Worm (Caenorhabditis elegans) whole organism, mixed stage, embryonic: Measurements from ENCODE around the gene C25F9.11.

Experiments
- M03D4.4 ChIP-seq: sonication (generic microtip); optimal IDR thresholded peaks from 2 replicates; lab custom pipeline; 2017; ENCODE audit warnings: mild to moderate bottlenecking, missing genetic modification characterization, missing compliant biosample characterization
- blmp-1 ChIP-seq: fragments of 150-350 bp; optimal IDR thresholded peaks from 2 replicates; lab custom pipeline; 2014; ENCODE audit warnings: missing biosample characterization, missing genetic modification characterization
- ceh-39 ChIP-seq: fragments of 150-350 bp; optimal IDR thresholded peaks from 2 replicates; lab custom pipeline; 2014; ENCODE audit warnings: missing biosample characterization, missing genetic modification characterization
- ceh-43 ChIP-seq: fragments of 200-800 bp; sonication (Bioruptor generic); optimal IDR thresholded peaks from 2 replicates; lab custom pipeline; 2018; ENCODE audit warnings: mild to moderate bottlenecking, missing genetic modification characterization, moderate library complexity, missing compliant biosample characterization
- ceh-83 ChIP-seq: fragments of 200-800 bp; sonication (Bioruptor generic); optimal IDR thresholded peaks from 2 replicates; lab custom pipeline; 2018; ENCODE audit warnings: mild to moderate bottlenecking, missing genetic modification characterization, missing compliant biosample characterization
- ces-1 ChIP-seq: fragments of 150-350 bp; optimal IDR thresholded peaks from 2 replicates; lab custom pipeline; 2014; ENCODE audit warnings: missing biosample characterization, missing genetic modification reagents, missing genetic modification characterization
- cnd-1 ChIP-seq: fragments of 200-800 bp; sonication (Bioruptor generic); optimal IDR thresholded peaks from 2 replicates; lab custom pipeline; 2018; ENCODE audit warnings: mild to moderate bottlenecking, missing genetic modification characterization, missing compliant biosample characterization
- drap-1 ChIP-seq: fragments of 200-800 bp; sonication (Bioruptor generic); optimal IDR thresholded peaks from 3 replicates; lab custom pipeline; 2018; ENCODE audit warnings: mild to moderate bottlenecking, missing genetic modification characterization, missing compliant biosample characterization
- elt-1 ChIP-seq: sonication (generic microtip); optimal IDR thresholded peaks from 2 replicates; lab custom pipeline; 2017; ENCODE audit warnings: missing genetic modification characterization, mild to moderate bottlenecking, missing compliant biosample characterization, antibody characterized with exemption, moderate library complexity, borderline replicate concordance; ENCODE audit not compliant: insufficient read depth
- elt-3 ChIP-seq: fragments of 150-350 bp; optimal IDR thresholded peaks from 2 replicates; lab custom pipeline; 2014; ENCODE audit warnings: missing biosample characterization, missing genetic modification characterization
- flh-1 ChIP-seq: fragments of 200-800 bp; sonication (Bioruptor generic); optimal IDR thresholded peaks from 2 replicates; lab custom pipeline; 2018; ENCODE audit warnings: mild to moderate bottlenecking, missing genetic modification characterization, moderate library complexity, missing compliant biosample characterization
- ham-2 ChIP-seq: fragments of 200-800 bp; sonication (Bioruptor generic); optimal IDR thresholded peaks from 2 replicates; lab custom pipeline; 2018; ENCODE audit warnings: mild to moderate bottlenecking, missing genetic modification characterization, missing compliant biosample characterization
- hlh-1 ChIP-seq: fragments of 150-350 bp; optimal IDR thresholded peaks from 2 replicates; lab custom pipeline; 2014; ENCODE audit warnings: missing biosample characterization, missing genetic modification reagents, missing genetic modification characterization
- lin-13 ChIP-seq: fragments of 150-350 bp; optimal IDR thresholded peaks from 2 replicates; lab custom pipeline; 2014; ENCODE audit warnings: missing biosample characterization, missing genetic modification characterization
- lin-32 ChIP-seq: fragments of 200-800 bp; sonication (Bioruptor generic); optimal IDR thresholded peaks from 2 replicates; lab custom pipeline; 2018; ENCODE audit warnings: mild to moderate bottlenecking, missing genetic modification characterization, missing compliant biosample characterization
- lsy-2 ChIP-seq: fragments of 150-350 bp; optimal IDR thresholded peaks from 2 replicates; lab custom pipeline; 2014; ENCODE audit warnings: missing biosample characterization, missing genetic modification characterization
- mab-5 ChIP-seq: fragments of 150-350 bp; optimal IDR thresholded peaks from 2 replicates; lab custom pipeline; 2014; ENCODE audit warnings: missing biosample characterization, missing genetic modification characterization
- mep-1 ChIP-seq: fragments of 150-350 bp; optimal IDR thresholded peaks from 2 replicates; lab custom pipeline; 2017; ENCODE audit warnings: missing biosample characterization, missing genetic modification reagents, missing genetic modification characterization, inconsistent platforms
- nhr-12 ChIP-seq: fragments of 150-350 bp; optimal IDR thresholded peaks from 2 replicates; lab custom pipeline; 2014; ENCODE audit warnings: missing biosample characterization, missing genetic modification characterization
- nhr-2 ChIP-seq: fragments of 150-350 bp; optimal IDR thresholded peaks from 2 replicates; lab custom pipeline; 2014; ENCODE audit warnings: missing biosample characterization, missing genetic modification characterization
- nhr-237 ChIP-seq: fragments of 150-350 bp; optimal IDR thresholded peaks from 2 replicates; lab custom pipeline; 2014; ENCODE audit warnings: missing biosample characterization, missing genetic modification characterization
- nhr-28 ChIP-seq: fragments of 150-350 bp; optimal IDR thresholded peaks from 2 replicates; lab custom pipeline; 2014; ENCODE audit warnings: missing biosample characterization, missing genetic modification characterization
- nhr-76 ChIP-seq: sonication (generic microtip); optimal IDR thresholded peaks from 2 replicates; lab custom pipeline; 2017; ENCODE audit warnings: missing biosample characterization, missing genetic modification characterization
- pha-4 ChIP-seq: fragments of 150-350 bp; optimal IDR thresholded peaks from 2 replicates; lab custom pipeline; 2018; ENCODE audit warnings: missing biosample characterization, missing genetic modification reagents, missing genetic modification characterization
- snpc-4 ChIP-seq: fragments of 150-350 bp; optimal IDR thresholded peaks from 2 replicates; lab custom pipeline; 2014; ENCODE audit warnings: missing biosample characterization, missing genetic modification characterization
- sptf-1 ChIP-seq: sonication (generic microtip); optimal IDR thresholded peaks from 2 replicates; lab custom pipeline; 2017; ENCODE audit warnings: mild to moderate bottlenecking, missing genetic modification characterization, moderate library complexity, missing compliant biosample characterization
- tbx-8 ChIP-seq: fragments of 200-800 bp; sonication (Bioruptor generic); optimal IDR thresholded peaks from 2 replicates; lab custom pipeline; 2018; ENCODE audit warnings: mild to moderate bottlenecking, missing genetic modification characterization, moderate library complexity, missing compliant biosample characterization
- unc-120 ChIP-seq: sonication (generic microtip); optimal IDR thresholded peaks from 2 replicates; lab custom pipeline; 2017; ENCODE audit warnings: missing genetic modification characterization, missing compliant biosample characterization; ENCODE audit not compliant: poor library complexity, severe bottlenecking
- unc-39 ChIP-seq: fragments of 150-350 bp; optimal IDR thresholded peaks from 2 replicates; lab custom pipeline; 2014; ENCODE audit warnings: missing biosample characterization, missing genetic modification characterization
- unc-62 ChIP-seq: fragments of 150-350 bp; optimal IDR thresholded peaks from 2 replicates; lab custom pipeline; 2014; ENCODE audit warnings: missing biosample characterization, missing genetic modification reagents, missing genetic modification characterization
- zip-8 ChIP-seq: fragments of 150-350 bp; optimal IDR thresholded peaks from 2 replicates; lab custom pipeline; 2014; ENCODE audit warnings: missing biosample characterization, missing genetic modification characterization
- ztf-11 ChIP-seq: fragments of 150-350 bp; optimal IDR thresholded peaks from 2 replicates; lab custom pipeline; 2014; ENCODE audit warnings: missing biosample characterization, missing genetic modification characterization

Gene C25F9.11

ce11 chrV:19398396-19398795, 34.5 kb downstream of the C25F9.11 start:
- TF ChIP-seq ztf-11 (no peak), mab-5 (tag; lab: Kevin White, UChicago) (no peak), tbx-8 (GFP tag; lab: Kevin White, UChicago) (no peak), nhr-237 (no peak), ham-2 (GFP tag; lab: Kevin White, UChicago) (no peak), nhr-28 (tag; lab: Kevin White, UChicago) (no peak), hlh-1 (tag; lab: Kevin White, UChicago) (no peak), drap-1 (GFP tag; lab: Kevin White, UChicago) (no peak), unc-62 (GFP tag; lab: Kevin White, UChicago) (no peak), snpc-4 (tag; lab: Kevin White, UChicago) (no peak), zip-8 (tag; lab: Kevin White, UChicago) (no peak), blmp-1 (tag; lab: Kevin White, UChicago) (no peak), lin-13 (no peak), flh-1 (GFP tag; lab: Kevin White, UChicago) (no peak)

- TF ChIP-seq nhr-76 (tag; lab: Kevin White, UChicago) (no peak), zip-8 (tag; lab: Kevin White, UChicago) (no peak), elt-3 (tag; lab: Kevin White, UChicago) (no peak), nhr-12 (tag; lab: Kevin White, UChicago) (no peak), nhr-28 (tag; lab: Kevin White, UChicago) (no peak), ces-1 (no peak), ham-2 (GFP tag; lab: Kevin White, UChicago) (no peak), hlh-1 (tag; lab: Kevin White, UChicago) (no peak), lin-32 (no peak), sptf-1 (no peak)
Measured at ce11 chrV:19396576-19397313, 36.1 kb downstream of the C25F9.11 start.

- no peak for TF ChIP-seq lsy-2 (tag; lab: Kevin White, UChicago)
- no peak for TF ChIP-seq nhr-12 (tag; lab: Kevin White, UChicago)
- no peak for TF ChIP-seq unc-39 (tag; lab: Kevin White, UChicago)
- TF ChIP-seq hlh-1 (tag; lab: Kevin White, UChicago), result no peak
- TF ChIP-seq unc-120 (tag; lab: Kevin White, UChicago), result no peak
- no peak for TF ChIP-seq elt-3 (tag; lab: Kevin White, UChicago)
- TF ChIP-seq M03D4.4, result no peak
Measured at ce11 chrV:19394750-19395149, 38.1 kb downstream of the C25F9.11 start, which contains the start of gene C25F9.8. Gene C25F9.8 (plus strand): TSS chrV:19395050.

- no peak for TF ChIP-seq M03D4.4
- TF ChIP-seq mep-1 (tag; lab: Kevin White, UChicago), result peak; percentile 18
- TF ChIP-seq sptf-1, result peak; percentile 28
- TF ChIP-seq elt-1 (tag; lab: Kevin White, UChicago), result no peak
- TF ChIP-seq pha-4 (tag; lab: Kevin White, UChicago), result peak; percentile 15
- no peak for TF ChIP-seq nhr-2 (tag; lab: Kevin White, UChicago)
Measured at ce11 chrV:19391242-19391641, 41.6 kb downstream of the C25F9.11 start.

- TF ChIP-seq pha-4 (tag; lab: Kevin White, UChicago), result no peak
- no peak for TF ChIP-seq ztf-11
- no peak for TF ChIP-seq ceh-39 (tag; lab: Kevin White, UChicago)
- no peak for TF ChIP-seq lin-32
- TF ChIP-seq mab-5 (tag; lab: Kevin White, UChicago), result no peak
- no peak for TF ChIP-seq nhr-2 (tag; lab: Kevin White, UChicago)
- TF ChIP-seq lsy-2 (tag; lab: Kevin White, UChicago), result no peak
- TF ChIP-seq elt-1 (tag; lab: Kevin White, UChicago), result no peak
- TF ChIP-seq nhr-76 (tag; lab: Kevin White, UChicago), result no peak
- no peak for TF ChIP-seq unc-120 (tag; lab: Kevin White, UChicago)
- no peak for TF ChIP-seq ceh-83 (GFP tag; lab: Kevin White, UChicago)
- no peak for TF ChIP-seq M03D4.4
- TF ChIP-seq lin-13, result no peak
- no peak for TF ChIP-seq unc-39 (tag; lab: Kevin White, UChicago)
- TF ChIP-seq mep-1 (tag; lab: Kevin White, UChicago), result no peak
- no peak for TF ChIP-seq hlh-1 (tag; lab: Kevin White, UChicago)
- no peak for TF ChIP-seq ceh-43 (GFP tag; lab: Kevin White, UChicago)
- no peak for TF ChIP-seq cnd-1 (tag; lab: Kevin White, UChicago)
- TF ChIP-seq ham-2 (GFP tag; lab: Kevin White, UChicago), result no peak
Measured at ce11 chrV:19390029-19390428, 42.8 kb downstream of the C25F9.11 start, which contains the start of gene slcr-46.2. Gene slcr-46.2 (minus strand): TSS chrV:19390129.
